Worm (Caenorhabditis elegans) whole organism, L4 larva: Measurements from ENCODE around the gene srsx-31.
A peak's percentile ranks its signal among the peaks of the same experiment; 100 is the strongest.

Source experiments
- F26F4.8 ChIP-seq: fragments of 200-800 bp; sonication (Bioruptor generic); conservative IDR thresholded peaks from 2 replicates; pipeline ENCODE4 v1.3.6; 2022; ENCODE audit warnings: missing genetic modification characterization, missing compliant biosample characterization
- F37D6.2 ChIP-seq: sonication (generic microtip); optimal IDR thresholded peaks from 2 replicates; lab custom pipeline; 2016; ENCODE audit warnings: mild to moderate bottlenecking, missing genetic modification characterization, missing compliant biosample characterization
- ZK337.2 ChIP-seq: fragments of 200-800 bp; sonication (Bioruptor generic); IDR thresholded peaks from 2 replicates; pipeline ENCODE4 v1.3.6; 2022; ENCODE audit warnings: missing genetic modification reagents, missing genetic modification characterization, missing compliant biosample characterization
- aha-1 ChIP-seq: fragments of 150-350 bp; peaks from one replicate; lab custom pipeline; 2014; ENCODE audit warnings: missing biosample characterization, missing genetic modification characterization
- ama-1 ChIP-seq: fragments of 150-350 bp; optimal IDR thresholded peaks from 2 replicates; lab custom pipeline; 2014; ENCODE audit warnings: inconsistent platforms, mixed read lengths
- ceh-20 ChIP-seq: fragments of 200-800 bp; sonication (Bioruptor generic); IDR thresholded peaks from 2 replicates; pipeline ENCODE4 v1.3.6; 2022; ENCODE audit warnings: missing genetic modification reagents, missing genetic modification characterization, missing compliant biosample characterization
- ceh-82 ChIP-seq: sonication (generic microtip); optimal IDR thresholded peaks from 2 replicates; lab custom pipeline; 2017; ENCODE audit warnings: missing biosample characterization, missing genetic modification characterization
- daf-16 ChIP-seq, 3 experiments: sonication (generic microtip); optimal IDR thresholded peaks; 2 replicates each; lab custom pipeline; 2016 to 2017; ENCODE audit warnings: missing genetic modification characterization in 3 of 3, missing genetic modification reagents in 3 of 3, mild to moderate bottlenecking in 2 of 3, missing compliant biosample characterization in 2 of 3, missing biosample characterization in 1 of 3, moderate library complexity in 1 of 3
- dmd-6 ChIP-seq: fragments of 200-800 bp; sonication (Bioruptor generic); IDR thresholded peaks from 2 replicates; pipeline ENCODE4 v1.3.6; 2022; ENCODE audit warnings: missing genetic modification reagents, missing genetic modification characterization, missing compliant biosample characterization
- dmd-8 ChIP-seq: fragments of 200-800 bp; sonication (Bioruptor generic); IDR thresholded peaks from 2 replicates; pipeline ENCODE4 v1.3.6; 2022; ENCODE audit warnings: missing genetic modification characterization, missing compliant biosample characterization
- dmd-9 ChIP-seq: fragments of 200-800 bp; sonication (Bioruptor generic); IDR thresholded peaks from 2 replicates; pipeline ENCODE4 v1.3.6; 2022; ENCODE audit warnings: missing genetic modification reagents, missing genetic modification characterization, missing compliant biosample characterization
- dve-1 ChIP-seq: sonication (generic microtip); optimal IDR thresholded peaks from 2 replicates; lab custom pipeline; 2017; ENCODE audit warnings: antibody characterized with exemption, mild to moderate bottlenecking, missing genetic modification characterization, missing compliant biosample characterization; ENCODE audit not compliant: insufficient read depth
- egl-27 ChIP-seq: sonication (generic microtip); optimal IDR thresholded peaks from 3 replicates; lab custom pipeline; 2017; ENCODE audit warnings: missing biosample characterization, missing genetic modification reagents, missing genetic modification characterization
- egl-43 ChIP-seq: fragments of 200-800 bp; sonication (Bioruptor generic); IDR thresholded peaks from 2 replicates; pipeline ENCODE4 v1.3.6; 2022; ENCODE audit warnings: missing genetic modification reagents, missing genetic modification characterization, missing compliant biosample characterization
- fos-1 ChIP-seq: fragments of 150-350 bp; optimal IDR thresholded peaks from 2 replicates; lab custom pipeline; 2014; ENCODE audit warnings: missing biosample characterization, missing genetic modification characterization
- hlh-11 ChIP-seq: fragments of 200-800 bp; sonication (Bioruptor generic); optimal IDR thresholded peaks from 2 replicates; lab custom pipeline; 2018; ENCODE audit warnings: mild to moderate bottlenecking, missing genetic modification characterization, missing compliant biosample characterization
- hlh-30 ChIP-seq: sonication (generic microtip); optimal IDR thresholded peaks from 2 replicates; lab custom pipeline; 2017; ENCODE audit warnings: antibody characterized with exemption, mild to moderate bottlenecking, missing genetic modification characterization, missing compliant biosample characterization; ENCODE audit not compliant: insufficient read depth
- lim-7 ChIP-seq: fragments of 200-800 bp; sonication (Bioruptor generic); IDR thresholded peaks from 2 replicates; pipeline ENCODE4 v1.3.6; 2022; ENCODE audit warnings: missing genetic modification characterization, missing compliant biosample characterization
- lin-29 ChIP-seq: fragments of 200-800 bp; sonication (Bioruptor generic); IDR thresholded peaks from 2 replicates; pipeline ENCODE4 v1.3.6; 2022; ENCODE audit warnings: missing genetic modification reagents, missing genetic modification characterization, missing compliant biosample characterization
- mdl-1 ChIP-seq, 2 experiments: fragments of 150-350 bp in 1 of 2; sonication (generic microtip) in 1 of 2; optimal IDR thresholded peaks; 2 replicates each; lab custom pipeline; 2014 to 2017; ENCODE audit warnings: missing biosample characterization in 2 of 2, missing genetic modification characterization in 2 of 2
- nhr-10 ChIP-seq: fragments of 150-350 bp; optimal IDR thresholded peaks from 2 replicates; lab custom pipeline; 2014; ENCODE audit warnings: missing biosample characterization, missing genetic modification characterization
- nhr-102 ChIP-seq: sonication (generic microtip); optimal IDR thresholded peaks from 2 replicates; lab custom pipeline; 2016; ENCODE audit warnings: mild to moderate bottlenecking, missing genetic modification characterization, moderate library complexity, missing compliant biosample characterization
- nhr-28 ChIP-seq: fragments of 150-350 bp; optimal IDR thresholded peaks from 2 replicates; lab custom pipeline; 2014; ENCODE audit warnings: missing biosample characterization, missing genetic modification characterization
- nhr-41 ChIP-seq: fragments of 200-800 bp; sonication (Bioruptor generic); IDR thresholded peaks from 2 replicates; pipeline ENCODE4 v1.3.6; 2022; ENCODE audit warnings: missing genetic modification reagents, missing genetic modification characterization, missing compliant biosample characterization
- nhr-42 ChIP-seq: fragments of 200-800 bp; sonication (Bioruptor generic); IDR thresholded peaks from 2 replicates; pipeline ENCODE4 v1.3.6; 2022; ENCODE audit warnings: missing genetic modification characterization, missing compliant biosample characterization
- nhr-6 ChIP-seq: fragments of 150-350 bp; optimal IDR thresholded peaks from 2 replicates; lab custom pipeline; 2014; ENCODE audit warnings: missing biosample characterization, missing genetic modification characterization
- nhr-76 ChIP-seq: fragments of 150-350 bp; optimal IDR thresholded peaks from 2 replicates; lab custom pipeline; 2014; ENCODE audit warnings: missing biosample characterization, missing genetic modification characterization
- nhr-77 ChIP-seq: fragments of 150-350 bp; optimal IDR thresholded peaks from 2 replicates; lab custom pipeline; 2014; ENCODE audit warnings: missing biosample characterization, missing genetic modification characterization
- pha-4 ChIP-seq, 2 experiments: fragments of 150-350 bp in 1 of 2; fragments of 200-800 bp in 1 of 2; sonication (Bioruptor generic) in 1 of 2; IDR thresholded peaks in 1 of 2; optimal IDR thresholded peaks in 1 of 2; 2 replicates each; pipeline versions ENCODE4 v1.3.6 to Lab custom; 2014 to 2022; ENCODE audit warnings: missing genetic modification characterization in 2 of 2, missing genetic modification reagents in 2 of 2, missing biosample characterization in 1 of 2, missing compliant biosample characterization in 1 of 2
- php-3 ChIP-seq: fragments of 200-800 bp; sonication (Bioruptor generic); IDR thresholded peaks from 2 replicates; pipeline ENCODE4 v1.3.6; 2022; ENCODE audit warnings: missing genetic modification reagents, missing genetic modification characterization, missing compliant biosample characterization
- pqm-1 ChIP-seq: sonication (generic microtip); optimal IDR thresholded peaks from 2 replicates; lab custom pipeline; 2017; ENCODE audit warnings: missing biosample characterization, missing genetic modification characterization
- skn-1 ChIP-seq: fragments of 150-350 bp; optimal IDR thresholded peaks from 2 replicates; lab custom pipeline; 2014; ENCODE audit warnings: missing biosample characterization, missing genetic modification characterization
- tag-97 ChIP-seq: fragments of 200-800 bp; sonication (Bioruptor generic); IDR thresholded peaks from 2 replicates; pipeline ENCODE4 v1.3.6; 2022; ENCODE audit warnings: missing genetic modification characterization, missing compliant biosample characterization
- unc-62 ChIP-seq, 3 experiments: fragments of 150-350 bp in 1 of 3; sonication (generic microtip); optimal IDR thresholded peaks in 2 of 3; peaks in 1 of 3; 1 replicate in 1 of 3; 2 replicates in 2 of 3; lab custom pipeline; 2014 to 2017; ENCODE audit warnings: missing biosample characterization in 3 of 3, missing genetic modification characterization in 3 of 3, missing genetic modification reagents in 3 of 3, missing genotype in 1 of 3
- zfp-3 ChIP-seq: fragments of 200-800 bp; sonication (Bioruptor generic); conservative IDR thresholded peaks from 2 replicates; pipeline ENCODE4 v1.3.6; 2022; ENCODE audit warnings: missing genetic modification reagents, missing genetic modification characterization, missing compliant biosample characterization
- zip-11 ChIP-seq: fragments of 200-800 bp; sonication (Bioruptor generic); IDR thresholded peaks from 2 replicates; pipeline ENCODE4 v1.3.6; 2022; ENCODE audit warnings: missing genetic modification characterization, missing compliant biosample characterization
- ztf-11 ChIP-seq: fragments of 150-350 bp; optimal IDR thresholded peaks from 2 replicates; lab custom pipeline; 2014; ENCODE audit warnings: missing biosample characterization, missing genetic modification characterization

srsx-31 gene

ce11 chrV:11220415-11220814 lies 34.5 kb downstream of the srsx-31 start:
- TF ChIP-seq nhr-28 (tag; lab: Kevin White, UChicago) (peak; percentile 54), ama-1 (lab: Kevin White, UChicago) (no peak), nhr-10 (no peak), F37D6.2 (tag; lab: Kevin White, UChicago) (no peak), nhr-76 (tag; lab: Kevin White, UChicago) (no peak), ceh-20 (no peak)

- peak; percentile 92 for TF ChIP-seq nhr-77 (tag; lab: Kevin White, UChicago)
- peak; percentile 32 for TF ChIP-seq aha-1 (tag; lab: Kevin White, UChicago)
- peak; percentile 57 for TF ChIP-seq hlh-11
- TF ChIP-seq hlh-30, result peak; percentile 52
- TF ChIP-seq fos-1, result no peak
- TF ChIP-seq php-3 (GFP tag; lab: Robert Waterston, UW), result 0 out of 2 replicates have a peak, but pooled peaks have one; percentile 43
- TF ChIP-seq dmd-6 (GFP tag; lab: Robert Waterston, UW), result peak; percentile 41
- peak; percentile 7 for TF ChIP-seq nhr-6 (tag; lab: Kevin White, UChicago)
- peak; percentile 99 for TF ChIP-seq nhr-28 (tag; lab: Kevin White, UChicago)
- no peak for TF ChIP-seq daf-16 (GFP tag; optimal IDR thresholded peaks at IDR 0.05; lab: Kevin White, UChicago)
- TF ChIP-seq daf-16 (tag; optimal IDR thresholded peaks at IDR 0.05; lab: Kevin White, UChicago), result peak; percentile 69
- TF ChIP-seq unc-62 (GFP tag; optimal IDR thresholded peaks at IDR 0.05 in 1 of 2; lab: Kevin White, UChicago), result peak in 1 of 2 experiments; percentile 58
- no peak for TF ChIP-seq unc-62 (tag; optimal IDR thresholded peaks at IDR 0.05; lab: Kevin White, UChicago)
- TF ChIP-seq mdl-1 (tag; optimal IDR thresholded peaks at IDR 0.05; lab: Kevin White, UChicago), result peak in 1 of 2 experiments; percentile 49
- no peak for TF ChIP-seq nhr-102
- TF ChIP-seq egl-27 (tag; lab: Kevin White, UChicago), result no peak
- TF ChIP-seq ceh-82 (tag; lab: Kevin White, UChicago), result no peak
- TF ChIP-seq dve-1 (tag; lab: Kevin White, UChicago), result peak; percentile 15
- no peak for TF ChIP-seq pqm-1 (tag; lab: Kevin White, UChicago)
- TF ChIP-seq nhr-41 (GFP tag; lab: Robert Waterston, UW), result no peak
Measured at ce11 chrV:11217394-11217793, 37.5 kb downstream of the srsx-31 start, which contains the start of gene cyp-29A2. TSS of gene cyp-29A2 (plus strand) at chrV:11217583.

ce11 chrV:11216137-11216536 lies 38.7 kb downstream of the srsx-31 start:
- no peak for TF ChIP-seq tag-97 (GFP tag; lab: Robert Waterston, UW)
- peak in 1 of 2 experiments; percentile 97 for TF ChIP-seq unc-62 (GFP tag; optimal IDR thresholded peaks at IDR 0.05 in 1 of 2; lab: Kevin White, UChicago)
- no peak for TF ChIP-seq unc-62 (tag; optimal IDR thresholded peaks at IDR 0.05; lab: Kevin White, UChicago)
- TF ChIP-seq ZK337.2, result no peak

- TF ChIP-seq lin-29 (no peak), dmd-9 (no peak), pha-4 (GFP tag; IDR thresholded peaks at IDR 0.05; lab: Robert Waterston, UW) (no peak), pha-4 (tag; optimal IDR thresholded peaks at IDR 0.05; lab: Kevin White, UChicago) (no peak), nhr-42 (no peak), egl-43 (no peak), lim-7 (GFP tag; lab: Robert Waterston, UW) (no peak), dmd-8 (GFP tag; lab: Robert Waterston, UW) (no peak), F26F4.8 (GFP tag; lab: Robert Waterston, UW) (no peak), zfp-3 (GFP tag; lab: Robert Waterston, UW) (no peak), ama-1 (lab: Kevin White, UChicago) (no peak), ztf-11 (tag; lab: Kevin White, UChicago) (no peak), ceh-20 (no peak), zip-11 (GFP tag; lab: Robert Waterston, UW) (no peak), skn-1 (no peak), fos-1 (no peak), hlh-11 (no peak)
Measured at ce11 chrV:11214569-11214968, 40.3 kb downstream of the srsx-31 start.
